Worm (Caenorhabditis elegans) whole organism, L1 larva: ENCODE measurements around the gene T18D3.9.

Experiments used
- C16A3.4 ChIP-seq: fragments of 150-350 bp; optimal IDR thresholded peaks from 2 replicates; lab custom pipeline; 2014; ENCODE audit warnings: missing biosample characterization, missing genetic modification characterization
- C34B4.2 ChIP-seq: sonication (generic microtip); optimal IDR thresholded peaks from 2 replicates; lab custom pipeline; 2017; ENCODE audit warnings: mild to moderate bottlenecking, missing genetic modification characterization, missing compliant biosample characterization
- Y116A8C.19 ChIP-seq: sonication (generic microtip); optimal IDR thresholded peaks from 2 replicates; lab custom pipeline; 2016; ENCODE audit warnings: missing compliant biosample characterization, missing genetic modification characterization, borderline replicate concordance
- alr-1 ChIP-seq: fragments of 200-800 bp; sonication (Bioruptor generic); optimal IDR thresholded peaks from 2 replicates; lab custom pipeline; 2018; ENCODE audit warnings: borderline replicate concordance, mild to moderate bottlenecking, missing genetic modification characterization, missing compliant biosample characterization
- blmp-1 ChIP-seq: fragments of 150-350 bp; optimal IDR thresholded peaks from 2 replicates; lab custom pipeline; 2014; ENCODE audit warnings: missing biosample characterization, missing genetic modification characterization
- ceh-90 ChIP-seq: sonication (generic microtip); optimal IDR thresholded peaks from 2 replicates; lab custom pipeline; 2016; ENCODE audit warnings: missing genetic modification characterization, missing compliant biosample characterization
- dpl-1 ChIP-seq, 3 experiments: fragments of 150-350 bp in 2 of 3; sonication (generic microtip) in 1 of 3; optimal IDR thresholded peaks; 2 replicates each; lab custom pipeline; 2014 to 2017; ENCODE audit warnings: missing biosample characterization in 3 of 3, missing genetic modification characterization in 3 of 3, missing genetic modification reagents in 3 of 3
- dsc-1 ChIP-seq: sonication (generic microtip); optimal IDR thresholded peaks from 2 replicates; lab custom pipeline; 2016; ENCODE audit warnings: mild to moderate bottlenecking, missing genetic modification characterization, missing compliant biosample characterization
- egl-27 ChIP-seq, 2 experiments: fragments of 150-350 bp in 1 of 2; sonication (generic microtip); optimal IDR thresholded peaks; 3 replicates each; lab custom pipeline; 2017 to 2018; ENCODE audit warnings: missing biosample characterization in 2 of 2, missing genetic modification characterization in 2 of 2, missing genetic modification reagents in 2 of 2
- elt-3 ChIP-seq, 6 experiments: fragments of 150-350 bp in 1 of 6; sonication (generic microtip); optimal IDR thresholded peaks; 2 replicates each; lab custom pipeline; 2017 to 2018; ENCODE audit warnings: missing biosample characterization in 6 of 6, missing genetic modification characterization in 6 of 6, inconsistent platforms in 1 of 6
- ets-5 ChIP-seq: fragments of 200-800 bp; sonication (Bioruptor generic); IDR thresholded peaks from 2 replicates; pipeline ENCODE4 v1.3.6; 2022; ENCODE audit warnings: missing genetic modification characterization, missing compliant biosample characterization
- fkh-10 ChIP-seq: sonication (generic microtip); optimal IDR thresholded peaks from 2 replicates; lab custom pipeline; 2017; ENCODE audit warnings: missing biosample characterization, missing genetic modification reagents, missing genetic modification characterization
- fkh-4 ChIP-seq: sonication (generic microtip); optimal IDR thresholded peaks from 2 replicates; lab custom pipeline; 2016; ENCODE audit warnings: missing compliant biosample characterization, missing genetic modification characterization, borderline replicate concordance
- fkh-8 ChIP-seq: sonication (generic microtip); optimal IDR thresholded peaks from 2 replicates; lab custom pipeline; 2016; ENCODE audit warnings: mild to moderate bottlenecking, missing genetic modification characterization, missing compliant biosample characterization
- fos-1 ChIP-seq: fragments of 150-350 bp; optimal IDR thresholded peaks from 2 replicates; lab custom pipeline; 2014; ENCODE audit warnings: missing biosample characterization, missing genetic modification characterization
- hlh-17 ChIP-seq: fragments of 200-800 bp; sonication (Bioruptor generic); optimal IDR thresholded peaks from 2 replicates; lab custom pipeline; 2018; ENCODE audit warnings: missing genetic modification characterization, mild to moderate bottlenecking, missing compliant biosample characterization, moderate library complexity, borderline replicate concordance
- hlh-4 ChIP-seq: sonication (generic microtip); optimal IDR thresholded peaks from 2 replicates; lab custom pipeline; 2016; ENCODE audit warnings: mild to moderate bottlenecking, missing genetic modification characterization, missing compliant biosample characterization
- hpl-2 ChIP-seq: fragments of 150-350 bp; optimal IDR thresholded peaks from 2 replicates; lab custom pipeline; 2014; ENCODE audit warnings: missing biosample characterization, missing genetic modification reagents, missing genetic modification characterization
- irx-1 ChIP-seq: sonication (generic microtip); optimal IDR thresholded peaks from 2 replicates; lab custom pipeline; 2016; ENCODE audit warnings: missing genetic modification characterization, missing compliant biosample characterization
- jun-1 ChIP-seq: fragments of 150-350 bp; optimal IDR thresholded peaks from 2 replicates; lab custom pipeline; 2014; ENCODE audit warnings: missing biosample characterization, missing genetic modification reagents, missing genetic modification characterization
- lin-14 ChIP-seq: fragments of 200-800 bp; sonication (Bioruptor generic); optimal IDR thresholded peaks from 2 replicates; lab custom pipeline; 2018; ENCODE audit warnings: mild to moderate bottlenecking, missing genetic modification characterization, moderate library complexity, missing compliant biosample characterization
- lin-35 ChIP-seq, 2 experiments: fragments of 150-350 bp; optimal IDR thresholded peaks; 2 replicates each; lab custom pipeline; 2014; ENCODE audit warnings: missing biosample characterization in 2 of 2, missing genetic modification characterization in 2 of 2, missing genetic modification reagents in 2 of 2
- lin-39 ChIP-seq: fragments of 150-350 bp; optimal IDR thresholded peaks from 2 replicates; lab custom pipeline; 2014; ENCODE audit warnings: missing biosample characterization, missing genetic modification reagents, missing genetic modification characterization
- lir-3 ChIP-seq: sonication (generic microtip); optimal IDR thresholded peaks from 2 replicates; lab custom pipeline; 2016; ENCODE audit warnings: mild to moderate bottlenecking, missing genetic modification characterization, moderate library complexity, missing compliant biosample characterization; ENCODE audit not compliant: poor library complexity
- lsy-2 ChIP-seq, 2 experiments: fragments of 150-350 bp; optimal IDR thresholded peaks; 2 replicates each; lab custom pipeline; 2014; ENCODE audit warnings: missing biosample characterization in 2 of 2, missing genetic modification characterization in 2 of 2
- mab-9 ChIP-seq: fragments of 200-800 bp; sonication (Bioruptor generic); IDR thresholded peaks from 2 replicates; pipeline ENCODE4 v1.3.6; 2022; ENCODE audit warnings: missing genetic modification reagents, missing genetic modification characterization, missing compliant biosample characterization
- mef-2 ChIP-seq: fragments of 150-350 bp; optimal IDR thresholded peaks from 2 replicates; lab custom pipeline; 2014; ENCODE audit warnings: missing biosample characterization, missing genetic modification characterization
- mep-1 ChIP-seq: fragments of 150-350 bp; optimal IDR thresholded peaks from 2 replicates; lab custom pipeline; 2014; ENCODE audit warnings: missing biosample characterization, missing genetic modification characterization
- nhr-19 ChIP-seq: fragments of 200-800 bp; sonication (Bioruptor generic); conservative IDR thresholded peaks from 2 replicates; pipeline ENCODE4 v1.3.6; 2022; ENCODE audit warnings: missing genetic modification characterization, missing compliant biosample characterization
- nhr-20 ChIP-seq: sonication (generic microtip); optimal IDR thresholded peaks from 2 replicates; lab custom pipeline; 2016; ENCODE audit warnings: mild to moderate bottlenecking, missing genetic modification characterization, missing compliant biosample characterization
- nhr-47 ChIP-seq: sonication (generic microtip); optimal IDR thresholded peaks from 2 replicates; lab custom pipeline; 2016; ENCODE audit warnings: mild to moderate bottlenecking, missing genetic modification characterization, moderate library complexity, missing compliant biosample characterization
- nhr-71 ChIP-seq: sonication (generic microtip); optimal IDR thresholded peaks from 2 replicates; lab custom pipeline; 2016; ENCODE audit warnings: mild to moderate bottlenecking, missing genetic modification characterization, moderate library complexity, missing compliant biosample characterization
- nhr-77 ChIP-seq: fragments of 150-350 bp; optimal IDR thresholded peaks from 2 replicates; lab custom pipeline; 2014; ENCODE audit warnings: missing biosample characterization, missing genetic modification characterization
- nhr-84 ChIP-seq: sonication (generic microtip); optimal IDR thresholded peaks from 2 replicates; lab custom pipeline; 2017; ENCODE audit warnings: missing biosample characterization, missing genetic modification characterization
- nhr-90 ChIP-seq: sonication (generic microtip); optimal IDR thresholded peaks from 2 replicates; lab custom pipeline; 2016; ENCODE audit warnings: mild to moderate bottlenecking, missing genetic modification characterization, missing compliant biosample characterization; ENCODE audit not compliant: poor library complexity
- rnt-1 ChIP-seq: sonication (generic microtip); optimal IDR thresholded peaks from 2 replicates; lab custom pipeline; 2016; ENCODE audit warnings: mild to moderate bottlenecking, missing genetic modification characterization, moderate library complexity, missing compliant biosample characterization
- skn-1 ChIP-seq: fragments of 150-350 bp; optimal IDR thresholded peaks from 2 replicates; lab custom pipeline; 2014; ENCODE audit warnings: missing biosample characterization, missing genetic modification characterization
- snu-23 ChIP-seq: sonication (generic microtip); optimal IDR thresholded peaks from 2 replicates; lab custom pipeline; 2016; ENCODE audit warnings: missing genetic modification characterization, missing compliant biosample characterization
- sox-4 ChIP-seq: sonication (generic microtip); optimal IDR thresholded peaks from 2 replicates; lab custom pipeline; 2016; ENCODE audit warnings: missing genetic modification characterization, missing compliant biosample characterization
- sptf-1 ChIP-seq: fragments of 150-350 bp; optimal IDR thresholded peaks from 2 replicates; lab custom pipeline; 2014; ENCODE audit warnings: missing biosample characterization, missing genetic modification characterization
- swsn-7 ChIP-seq: sonication (generic microtip); optimal IDR thresholded peaks from 2 replicates; lab custom pipeline; 2016; ENCODE audit warnings: missing genetic modification characterization, missing compliant biosample characterization
- tbx-2 ChIP-seq: sonication (generic microtip); optimal IDR thresholded peaks from 2 replicates; lab custom pipeline; 2016; ENCODE audit warnings: missing genetic modification characterization, missing compliant biosample characterization
- tlp-1 ChIP-seq: fragments of 150-350 bp; optimal IDR thresholded peaks from 2 replicates; lab custom pipeline; 2014; ENCODE audit warnings: missing biosample characterization, missing genetic modification characterization
- unc-30 ChIP-seq: sonication (generic microtip); optimal IDR thresholded peaks from 2 replicates; lab custom pipeline; 2017; ENCODE audit warnings: missing biosample characterization, missing genetic modification characterization
- unc-86 ChIP-seq: sonication (generic microtip); optimal IDR thresholded peaks from 2 replicates; lab custom pipeline; 2016; ENCODE audit warnings: missing genetic modification characterization, missing compliant biosample characterization
- vab-15 ChIP-seq: sonication (generic microtip); optimal IDR thresholded peaks from 2 replicates; lab custom pipeline; 2017; ENCODE audit warnings: missing genotype, mild to moderate bottlenecking, missing genetic modification characterization, missing compliant biosample characterization
- xbp-1 ChIP-seq: sonication (generic microtip); optimal IDR thresholded peaks from 2 replicates; lab custom pipeline; 2016; ENCODE audit warnings: missing genetic modification characterization, missing compliant biosample characterization
- zag-1 ChIP-seq: fragments of 150-350 bp; optimal IDR thresholded peaks from 2 replicates; lab custom pipeline; 2014; ENCODE audit warnings: missing biosample characterization, missing genetic modification characterization
- ztf-4 ChIP-seq: fragments of 150-350 bp; optimal IDR thresholded peaks from 2 replicates; lab custom pipeline; 2014; ENCODE audit warnings: missing biosample characterization, missing genetic modification characterization

Gene T18D3.9

DNA sequence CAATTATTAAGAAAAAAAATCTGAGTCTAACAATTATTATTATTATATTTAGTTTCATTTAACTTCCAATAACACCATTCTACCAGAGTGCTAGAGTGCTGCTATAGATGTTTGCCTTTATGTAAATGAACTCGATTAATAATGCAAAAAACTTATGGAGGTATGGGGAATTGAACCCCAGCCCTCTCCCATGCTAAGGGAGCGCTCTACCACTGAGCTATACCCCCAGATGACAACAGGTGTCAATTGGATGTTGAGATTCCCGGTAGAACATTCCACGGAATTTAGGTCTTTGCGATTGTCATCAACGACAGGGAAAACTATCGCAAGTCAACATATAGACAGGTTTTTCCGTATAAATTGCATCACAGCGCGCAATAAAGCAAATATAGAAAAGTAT is 3.8 kb upstream of the T18D3.9 start (continued):
- peak; percentile 27 for TF ChIP-seq lir-3 (tag; lab: Kevin White, UChicago)
- no peak for TF ChIP-seq sptf-1
- TF ChIP-seq rnt-1, result peak; percentile 53
- peak; percentile 48 for TF ChIP-seq skn-1 (tag; lab: Kevin White, UChicago)
- TF ChIP-seq irx-1 (tag; lab: Kevin White, UChicago), result peak; percentile 20
- peak; percentile 67 for TF ChIP-seq snu-23 (GFP tag; lab: Kevin White, UChicago)
- TF ChIP-seq xbp-1 (tag; lab: Kevin White, UChicago), result peak; percentile 10
- TF ChIP-seq nhr-19 (GFP tag; lab: Robert Waterston, UW), result peak; percentile 57
- peak; percentile 56 for TF ChIP-seq C16A3.4 (tag; lab: Kevin White, UChicago)
- peak; percentile 58 for TF ChIP-seq nhr-47 (tag; lab: Kevin White, UChicago)
- TF ChIP-seq elt-3 (tag; optimal IDR thresholded peaks at IDR 0.05; lab: Kevin White, UChicago), result peak in 2 of 6 experiments; percentile 10 to 53
- TF ChIP-seq vab-15, result no peak
- peak; percentile 74 for TF ChIP-seq nhr-90 (tag; lab: Kevin White, UChicago)
- TF ChIP-seq lin-35 (GFP tag; optimal IDR thresholded peaks at IDR 0.05; lab: Kevin White, UChicago), result peak in 1 of 2 experiments; percentile 65
- no peak for TF ChIP-seq egl-27 (tag; optimal IDR thresholded peaks at IDR 0.05; lab: Kevin White, UChicago)
- peak; percentile 33 for TF ChIP-seq swsn-7 (tag; lab: Kevin White, UChicago)

DNA sequence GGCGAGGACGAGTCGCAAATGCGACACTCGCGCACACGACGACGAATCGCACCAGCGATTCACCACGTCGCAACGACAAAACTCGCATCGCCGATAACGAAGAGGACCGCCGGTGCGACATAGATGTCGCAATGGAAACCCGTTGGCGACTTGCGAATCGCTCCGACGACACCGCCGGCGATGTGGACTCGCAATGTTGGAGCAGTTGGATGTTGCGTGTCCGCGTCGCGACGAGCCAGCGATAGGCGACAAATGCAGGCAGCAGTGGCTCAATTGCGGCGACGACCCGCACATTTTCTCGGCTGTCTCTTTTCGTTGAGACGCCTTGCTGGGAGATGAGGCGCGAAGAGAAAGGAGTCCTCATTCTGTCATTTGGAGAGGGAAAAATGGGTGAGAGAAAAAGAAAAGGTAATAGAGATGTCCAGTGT is 2.1 kb downstream of the T18D3.9 start:
- TF ChIP-seq mab-9 (GFP tag; lab: Robert Waterston, UW) (no peak), swsn-7 (tag; lab: Kevin White, UChicago) (peak; percentile 60), hpl-2 (GFP tag; lab: Kevin White, UChicago) (no peak), hlh-17 (GFP tag; lab: Kevin White, UChicago) (no peak), blmp-1 (peak; percentile 79), sptf-1 (no peak), C34B4.2 (no peak), nhr-19 (GFP tag; lab: Robert Waterston, UW) (peak; percentile 24; the same call in 1 of the 2 replicates), fkh-8 (peak; percentile 90), tlp-1 (tag; lab: Kevin White, UChicago) (no peak), tbx-2 (tag; lab: Kevin White, UChicago) (peak; percentile 27), sox-4 (peak; percentile 12), snu-23 (GFP tag; lab: Kevin White, UChicago) (peak; percentile 59), lsy-2 (tag; optimal IDR thresholded peaks at IDR 0.05; lab: Kevin White, UChicago) (no peak), nhr-20 (tag; lab: Kevin White, UChicago) (peak; percentile 43), dsc-1 (peak; percentile 81), nhr-71 (tag; lab: Kevin White, UChicago) (peak; percentile 60), xbp-1 (tag; lab: Kevin White, UChicago) (peak; percentile 34), irx-1 (tag; lab: Kevin White, UChicago) (peak; percentile 9), hlh-4 (tag; lab: Kevin White, UChicago) (no peak), mef-2 (tag; lab: Kevin White, UChicago) (no peak), skn-1 (tag; lab: Kevin White, UChicago) (peak; percentile 17), nhr-47 (tag; lab: Kevin White, UChicago) (peak; percentile 75), ceh-90 (tag; lab: Kevin White, UChicago) (no peak), zag-1 (no peak), lin-39 (tag; lab: Kevin White, UChicago) (no peak), unc-30 (no peak), alr-1 (tag; lab: Kevin White, UChicago) (no peak), nhr-77 (tag; lab: Kevin White, UChicago) (no peak), unc-86 (tag; lab: Kevin White, UChicago) (peak; percentile 26), fkh-10 (peak; percentile 64), lin-14 (GFP tag; lab: Kevin White, UChicago) (peak; percentile 75), ets-5 (GFP tag; lab: Robert Waterston, UW) (no peak), vab-15 (no peak), Y116A8C.19 (tag; lab: Kevin White, UChicago) (no peak), nhr-84 (tag; lab: Kevin White, UChicago) (no peak), ztf-4 (no peak), fkh-4 (tag; lab: Kevin White, UChicago) (no peak), dpl-1 (GFP tag; optimal IDR thresholded peaks at IDR 0.05; lab: Kevin White, UChicago) (no peak), jun-1 (tag; lab: Kevin White, UChicago) (peak; percentile 35), nhr-90 (tag; lab: Kevin White, UChicago) (no peak), fos-1 (tag; lab: Kevin White, UChicago) (no peak), mep-1 (peak; percentile 50)
